Worm (Caenorhabditis elegans) whole organism, L3 larva: Measurements from ENCODE around the gene gst-29.

Experiments
- R02D3.7 ChIP-seq: fragments of 150-350 bp; optimal IDR thresholded peaks from 2 replicates; lab custom pipeline; 2014; ENCODE audit warnings: missing biosample characterization, missing genetic modification characterization
- ZK546.5 ChIP-seq: sonication (generic microtip); optimal IDR thresholded peaks from 2 replicates; lab custom pipeline; 2017; ENCODE audit warnings: missing biosample characterization, missing genetic modification characterization
- aly-2 ChIP-seq: fragments of 150-350 bp; optimal IDR thresholded peaks from 2 replicates; lab custom pipeline; 2014; ENCODE audit warnings: missing biosample characterization, missing genetic modification characterization
- ama-1 ChIP-seq: fragments of 150-350 bp; optimal IDR thresholded peaks from 2 replicates; lab custom pipeline; 2018
- ceh-16 ChIP-seq: sonication (generic microtip); optimal IDR thresholded peaks from 2 replicates; lab custom pipeline; 2017; ENCODE audit warnings: missing biosample characterization, missing genetic modification characterization
- ceh-28 ChIP-seq: fragments of 150-350 bp; optimal IDR thresholded peaks from 2 replicates; lab custom pipeline; 2014; ENCODE audit warnings: missing biosample characterization, missing genetic modification reagents, missing genetic modification characterization
- ceh-82 ChIP-seq: fragments of 150-350 bp; optimal IDR thresholded peaks from 2 replicates; lab custom pipeline; 2014; ENCODE audit warnings: missing biosample characterization, missing genetic modification characterization
- ceh-9 ChIP-seq: sonication (generic microtip); optimal IDR thresholded peaks from 2 replicates; lab custom pipeline; 2018; ENCODE audit warnings: missing biosample characterization, missing genetic modification characterization
- daf-12 ChIP-seq: fragments of 150-350 bp; optimal IDR thresholded peaks from 2 replicates; lab custom pipeline; 2014; ENCODE audit warnings: missing biosample characterization, missing genetic modification reagents, missing genetic modification characterization
- egl-27 ChIP-seq: sonication (generic microtip); optimal IDR thresholded peaks from 4 replicates; lab custom pipeline; 2017; ENCODE audit warnings: missing biosample characterization, missing genetic modification reagents, missing genetic modification characterization
- egl-5 ChIP-seq: fragments of 150-350 bp; optimal IDR thresholded peaks from 2 replicates; lab custom pipeline; 2017; ENCODE audit warnings: missing biosample characterization, missing genetic modification reagents, missing genetic modification characterization, inconsistent platforms
- elt-1 ChIP-seq: fragments of 150-350 bp; optimal IDR thresholded peaks from 2 replicates; lab custom pipeline; 2014; ENCODE audit warnings: missing biosample characterization, missing genetic modification characterization
- elt-2 ChIP-seq: sonication (generic microtip); optimal IDR thresholded peaks from 2 replicates; lab custom pipeline; 2016; ENCODE audit warnings: missing genetic modification reagents, mild to moderate bottlenecking, missing genetic modification characterization, missing compliant biosample characterization
- elt-3 ChIP-seq, 3 experiments: fragments of 150-350 bp in 1 of 3; sonication (generic microtip) in 2 of 3; optimal IDR thresholded peaks; 2 replicates in 2 of 3; 4 replicates in 1 of 3; lab custom pipeline; 2014 to 2017; ENCODE audit warnings: missing biosample characterization in 3 of 3, missing genetic modification characterization in 3 of 3
- eor-1 ChIP-seq, 2 experiments: fragments of 150-350 bp; optimal IDR thresholded peaks; 2 replicates each; lab custom pipeline; 2014 to 2018; ENCODE audit warnings: missing biosample characterization in 2 of 2, missing genetic modification characterization in 2 of 2
- fkh-10 ChIP-seq: sonication (generic microtip); optimal IDR thresholded peaks from 2 replicates; lab custom pipeline; 2017; ENCODE audit warnings: missing biosample characterization, missing genetic modification reagents, missing genetic modification characterization
- fkh-2 ChIP-seq: fragments of 150-350 bp; optimal IDR thresholded peaks from 2 replicates; lab custom pipeline; 2014; ENCODE audit warnings: missing biosample characterization, missing genetic modification reagents, missing genetic modification characterization
- fos-1 ChIP-seq: fragments of 150-350 bp; optimal IDR thresholded peaks from 2 replicates; lab custom pipeline; 2014; ENCODE audit warnings: missing biosample characterization, missing genetic modification characterization
- hmg-11 ChIP-seq: sonication (generic microtip); optimal IDR thresholded peaks from 2 replicates; lab custom pipeline; 2016; ENCODE audit warnings: missing genetic modification characterization, missing compliant biosample characterization
- jun-1 ChIP-seq: fragments of 150-350 bp; optimal IDR thresholded peaks from 2 replicates; lab custom pipeline; 2014; ENCODE audit warnings: missing biosample characterization, missing genetic modification reagents, missing genetic modification characterization
- lin-15B ChIP-seq: fragments of 150-350 bp; optimal IDR thresholded peaks from 2 replicates; lab custom pipeline; 2014; ENCODE audit warnings: missing biosample characterization, missing genetic modification characterization
- lin-39 ChIP-seq: fragments of 150-350 bp; optimal IDR thresholded peaks from 2 replicates; lab custom pipeline; 2018; ENCODE audit warnings: missing biosample characterization, missing genetic modification reagents, missing genetic modification characterization
- lsy-12 ChIP-seq: sonication (generic microtip); optimal IDR thresholded peaks from 2 replicates; lab custom pipeline; 2016; ENCODE audit warnings: mild to moderate bottlenecking, missing genetic modification characterization, missing compliant biosample characterization
- mdl-1 ChIP-seq: fragments of 150-350 bp; optimal IDR thresholded peaks from 2 replicates; lab custom pipeline; 2014; ENCODE audit warnings: missing biosample characterization, missing genetic modification characterization
- mml-1 ChIP-seq: fragments of 150-350 bp; sonication (generic microtip); optimal IDR thresholded peaks from 3 replicates; lab custom pipeline; 2014; ENCODE audit warnings: missing biosample characterization, missing genetic modification characterization
- nfya-1 ChIP-seq: sonication (generic microtip); optimal IDR thresholded peaks from 2 replicates; lab custom pipeline; 2017; ENCODE audit warnings: missing genetic modification characterization, mild to moderate bottlenecking, missing compliant biosample characterization, antibody characterized with exemption, moderate library complexity; ENCODE audit not compliant: insufficient read depth
- nhr-11 ChIP-seq: fragments of 150-350 bp; optimal IDR thresholded peaks from 2 replicates; lab custom pipeline; 2014; ENCODE audit warnings: missing biosample characterization, missing genetic modification characterization
- nhr-12 ChIP-seq: fragments of 150-350 bp; optimal IDR thresholded peaks from 2 replicates; lab custom pipeline; 2014; ENCODE audit warnings: missing biosample characterization, missing genetic modification characterization
- nhr-23 ChIP-seq: fragments of 150-350 bp; optimal IDR thresholded peaks from 2 replicates; lab custom pipeline; 2014; ENCODE audit warnings: missing biosample characterization, missing genetic modification reagents, missing genetic modification characterization
- nhr-237 ChIP-seq: fragments of 150-350 bp; optimal IDR thresholded peaks from 2 replicates; lab custom pipeline; 2014; ENCODE audit warnings: missing biosample characterization, missing genetic modification characterization
- nhr-25 ChIP-seq: sonication (generic microtip); optimal IDR thresholded peaks from 2 replicates; lab custom pipeline; 2017; ENCODE audit warnings: missing biosample characterization, missing genetic modification characterization
- nhr-28 ChIP-seq: fragments of 150-350 bp; optimal IDR thresholded peaks from 2 replicates; lab custom pipeline; 2014; ENCODE audit warnings: missing biosample characterization, missing genetic modification characterization
- nhr-43 ChIP-seq: sonication (generic microtip); optimal IDR thresholded peaks from 2 replicates; lab custom pipeline; 2016; ENCODE audit warnings: mild to moderate bottlenecking, missing genetic modification characterization, missing compliant biosample characterization; ENCODE audit not compliant: poor library complexity, severe bottlenecking
- nhr-67 ChIP-seq: fragments of 150-350 bp; optimal IDR thresholded peaks from 2 replicates; lab custom pipeline; 2014; ENCODE audit warnings: missing biosample characterization, missing genetic modification characterization
- nhr-76 ChIP-seq: fragments of 150-350 bp; sonication (generic microtip); optimal IDR thresholded peaks from 5 replicates; lab custom pipeline; 2014; ENCODE audit warnings: missing biosample characterization, missing genetic modification characterization
- nhr-77 ChIP-seq: fragments of 150-350 bp; optimal IDR thresholded peaks from 2 replicates; lab custom pipeline; 2014; ENCODE audit warnings: missing biosample characterization, missing genetic modification characterization
- pha-4 ChIP-seq: fragments of 150-350 bp; optimal IDR thresholded peaks from 2 replicates; lab custom pipeline; 2014; ENCODE audit warnings: missing biosample characterization, missing genetic modification reagents, missing genetic modification characterization
- pqm-1 ChIP-seq: fragments of 150-350 bp; optimal IDR thresholded peaks from 2 replicates; lab custom pipeline; 2017; ENCODE audit warnings: missing biosample characterization, missing genetic modification characterization, inconsistent platforms
- sea-2 ChIP-seq: fragments of 150-350 bp; sonication (generic microtip); optimal IDR thresholded peaks from 4 replicates; lab custom pipeline; 2014; ENCODE audit warnings: missing biosample characterization, missing genetic modification reagents, missing genetic modification characterization
- skn-1 ChIP-seq: fragments of 150-350 bp; optimal IDR thresholded peaks from 2 replicates; lab custom pipeline; 2014; ENCODE audit warnings: missing biosample characterization, missing genetic modification characterization
- snpc-4 ChIP-seq: fragments of 150-350 bp; optimal IDR thresholded peaks from 2 replicates; lab custom pipeline; 2014; ENCODE audit warnings: missing biosample characterization, missing genetic modification characterization
- tbx-2 ChIP-seq: sonication (generic microtip); optimal IDR thresholded peaks from 2 replicates; lab custom pipeline; 2016; ENCODE audit warnings: mild to moderate bottlenecking, missing genetic modification characterization, missing compliant biosample characterization
- unc-39 ChIP-seq: sonication (generic microtip); optimal IDR thresholded peaks from 4 replicates; lab custom pipeline; 2017; ENCODE audit warnings: missing biosample characterization, missing genetic modification characterization
- unc-62 ChIP-seq: fragments of 150-350 bp; sonication (generic microtip); optimal IDR thresholded peaks from 4 replicates; lab custom pipeline; 2014; ENCODE audit warnings: missing biosample characterization, missing genetic modification reagents, missing genetic modification characterization
- zag-1 ChIP-seq: fragments of 150-350 bp; optimal IDR thresholded peaks from 2 replicates; lab custom pipeline; 2014; ENCODE audit warnings: missing biosample characterization, missing genetic modification characterization
- ztf-11 ChIP-seq: fragments of 150-350 bp; optimal IDR thresholded peaks from 2 replicates; lab custom pipeline; 2014; ENCODE audit warnings: missing biosample characterization, missing genetic modification characterization
- ztf-4 ChIP-seq: fragments of 150-350 bp; optimal IDR thresholded peaks from 2 replicates; lab custom pipeline; 2014; ENCODE audit warnings: missing biosample characterization, missing genetic modification characterization

Gene gst-29

DNA sequence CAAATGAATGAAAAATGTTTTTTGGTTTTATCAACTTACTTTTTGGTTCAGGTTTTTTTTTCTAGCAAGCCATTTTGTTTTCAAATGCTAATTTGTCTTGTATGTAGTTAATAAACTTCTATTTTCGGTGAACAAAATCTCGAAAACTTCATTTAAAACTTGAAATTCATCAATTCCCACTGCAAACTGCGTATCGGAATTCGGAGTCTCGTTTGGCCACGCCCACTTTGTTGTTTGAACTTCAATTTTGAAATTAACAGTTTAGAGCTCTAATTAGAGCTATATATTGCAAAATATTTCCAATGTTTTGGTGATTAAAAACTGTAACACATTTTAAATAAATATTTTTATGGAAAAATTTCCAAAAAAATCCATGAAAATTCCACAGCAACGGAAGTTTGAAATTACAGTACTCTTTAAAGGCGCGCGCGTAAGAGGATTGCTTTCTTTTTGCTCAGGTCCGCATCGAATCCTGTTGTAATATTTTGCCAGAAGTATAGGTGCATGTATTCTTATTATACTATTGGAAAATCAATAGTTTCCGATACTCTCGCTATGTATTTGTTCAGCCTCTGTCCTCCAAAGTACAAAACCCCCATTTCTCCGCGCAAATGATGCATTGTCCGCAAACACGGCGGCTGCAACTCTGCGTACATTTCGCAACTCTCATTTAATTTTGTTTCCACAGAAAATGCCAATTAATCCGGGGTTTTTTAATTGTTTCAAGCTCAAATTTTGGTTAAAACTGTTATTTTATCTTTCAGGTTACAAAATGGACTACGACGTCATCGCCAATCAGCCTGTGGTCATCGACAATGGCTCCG lies 49.9 kb downstream of the gst-29 start, which contains the start of gene arp-1:
Gene arp-1 (plus strand): TSS at position 765 of the 824 bp plus-strand sequence.
- TF ChIP-seq ama-1 (lab: Kevin White, UChicago), result no peak
- peak; percentile 60 for TF ChIP-seq ceh-28 (tag; lab: Kevin White, UChicago)
- no peak for TF ChIP-seq pqm-1
- no peak for TF ChIP-seq fos-1
- peak; percentile 59 for TF ChIP-seq lin-39
- no peak for TF ChIP-seq unc-39 (tag; lab: Kevin White, UChicago)
- TF ChIP-seq nhr-67, result no peak
- peak; percentile 44 for TF ChIP-seq lin-15B (tag; lab: Kevin White, UChicago)
- no peak for TF ChIP-seq ztf-4 (tag; lab: Kevin White, UChicago)
- no peak for TF ChIP-seq fkh-10 (GFP tag; lab: Kevin White, UChicago)
- peak; percentile 13 for TF ChIP-seq nhr-76
- no peak for TF ChIP-seq ceh-16 (tag; lab: Kevin White, UChicago)
- no peak for TF ChIP-seq ztf-11 (tag; lab: Kevin White, UChicago)
- no peak for TF ChIP-seq zag-1 (tag; lab: Kevin White, UChicago)
- no peak for TF ChIP-seq elt-3 (tag; optimal IDR thresholded peaks at IDR 0.05; lab: Kevin White, UChicago)
- TF ChIP-seq nfya-1, result peak; percentile 60
- TF ChIP-seq daf-12 (tag; lab: Kevin White, UChicago), result no peak
- TF ChIP-seq nhr-43 (tag; lab: Kevin White, UChicago), result no peak
- TF ChIP-seq jun-1, result no peak
- no peak for TF ChIP-seq fkh-2 (tag; lab: Kevin White, UChicago)
- no peak for TF ChIP-seq unc-62 (GFP tag; lab: Kevin White, UChicago)
- peak; percentile 71 for TF ChIP-seq pha-4 (tag; lab: Kevin White, UChicago)
- no peak for TF ChIP-seq mdl-1 (tag; lab: Kevin White, UChicago)
- peak; percentile 12 for TF ChIP-seq nhr-23 (tag; lab: Kevin White, UChicago)
- no peak for TF ChIP-seq ceh-82 (tag; lab: Kevin White, UChicago)
- TF ChIP-seq aly-2 (tag; lab: Kevin White, UChicago), result no peak
- peak; percentile 84 for TF ChIP-seq hmg-11 (tag; lab: Kevin White, UChicago)
- no peak for TF ChIP-seq ceh-9 (tag; lab: Kevin White, UChicago)
- no peak for TF ChIP-seq sea-2 (GFP tag; lab: Kevin White, UChicago)
- TF ChIP-seq ZK546.5 (tag; lab: Kevin White, UChicago), result no peak
- no peak for TF ChIP-seq lsy-12 (tag; lab: Kevin White, UChicago)
- TF ChIP-seq skn-1 (tag; lab: Kevin White, UChicago), result no peak
- TF ChIP-seq elt-1 (tag; lab: Kevin White, UChicago), result no peak
- TF ChIP-seq nhr-237 (tag; lab: Kevin White, UChicago), result no peak
- no peak for TF ChIP-seq tbx-2 (tag; lab: Kevin White, UChicago)
- peak; percentile 38 for TF ChIP-seq nhr-25 (tag; lab: Kevin White, UChicago)
- TF ChIP-seq snpc-4 (tag; lab: Kevin White, UChicago), result peak; percentile 52
- TF ChIP-seq R02D3.7 (tag; lab: Kevin White, UChicago), result no peak
- no peak for TF ChIP-seq eor-1 (tag; optimal IDR thresholded peaks at IDR 0.05; lab: Kevin White, UChicago)
- peak; percentile 13 for TF ChIP-seq elt-2 (tag; lab: Kevin White, UChicago)
- TF ChIP-seq nhr-11 (tag; lab: Kevin White, UChicago), result no peak
- TF ChIP-seq egl-5 (tag; lab: Kevin White, UChicago), result no peak
- TF ChIP-seq nhr-77, result no peak
- TF ChIP-seq nhr-28 (tag; lab: Kevin White, UChicago), result no peak
- no peak for TF ChIP-seq nhr-12 (tag; lab: Kevin White, UChicago)
- no peak for TF ChIP-seq mml-1 (tag; lab: Kevin White, UChicago)
- no peak for TF ChIP-seq egl-27
